Fruit fly (Drosophila melanogaster) whole organism: ENCODE data around the gene sau.

ENCODE experiments used
- Dll ChIP-seq: fragments of >200 bp; optimal IDR thresholded peaks from 2 replicates; lab custom pipeline; 2017
- psq ChIP-seq: fragments of >200 bp; optimal IDR thresholded peaks from 2 replicates; lab custom pipeline; 2017

- TF ChIP-seq psq (lab: Kevin White, UChicago), result no peak
- no peak for TF ChIP-seq Dll (lab: Kevin White, UChicago)
These were observed 13.7 kb upstream of the sau start, which contains the start of gene CG15385 for dm6 chr2L:2212478-2212877.
